Fruit fly (Drosophila melanogaster): ENCODE results near the gene Nulp1.
A peak's percentile ranks its signal among the peaks of the same experiment; 100 is the strongest.

The Nulp1 gene

DNA sequence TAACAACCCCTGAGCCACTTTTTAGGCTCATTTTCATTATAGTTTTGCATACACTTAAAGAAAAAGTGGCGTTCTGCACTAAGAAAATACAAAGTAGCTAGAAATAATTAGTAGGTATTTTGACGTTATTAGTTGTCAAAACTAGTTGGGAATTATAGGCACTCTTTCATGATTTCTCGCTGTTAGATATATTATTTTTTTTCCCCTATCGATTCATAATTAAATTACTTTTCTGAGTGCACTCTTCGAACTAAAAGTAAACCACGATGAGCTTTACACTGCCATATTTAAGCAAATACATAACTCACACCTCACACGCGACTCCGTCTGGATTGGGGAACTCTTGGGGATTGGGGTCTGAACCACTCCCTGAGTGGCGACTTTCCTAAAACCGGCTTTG is 37.4 kb upstream of the Nulp1 start (continued):
- no peak for TF ChIP-seq Sox15 (GFP tag; optimal IDR thresholded peaks at IDR 0.05)
- TF ChIP-seq CG11762 (GFP tag; optimal IDR thresholded peaks at IDR 0.05; ENCODE audit: insufficient read depth), result peak; percentile 60
- peak in 1 of 2 experiments; percentile 69 for TF ChIP-seq salr (GFP tag; optimal IDR thresholded peaks at IDR 0.05)
- TF ChIP-seq lz (GFP tag; optimal IDR thresholded peaks at IDR 0.05), result peak; percentile 44
- TF ChIP-seq Hr39 (GFP tag; optimal IDR thresholded peaks at IDR 0.05), result peak; percentile 23
- TF ChIP-seq acj6 (GFP tag; optimal IDR thresholded peaks at IDR 0.05), result peak; percentile 47
- peak; percentile 89 for TF ChIP-seq CG6276 (GFP tag; optimal IDR thresholded peaks at IDR 0.05)
- TF ChIP-seq Eip78C (GFP tag), result peak; percentile 91

DNA sequence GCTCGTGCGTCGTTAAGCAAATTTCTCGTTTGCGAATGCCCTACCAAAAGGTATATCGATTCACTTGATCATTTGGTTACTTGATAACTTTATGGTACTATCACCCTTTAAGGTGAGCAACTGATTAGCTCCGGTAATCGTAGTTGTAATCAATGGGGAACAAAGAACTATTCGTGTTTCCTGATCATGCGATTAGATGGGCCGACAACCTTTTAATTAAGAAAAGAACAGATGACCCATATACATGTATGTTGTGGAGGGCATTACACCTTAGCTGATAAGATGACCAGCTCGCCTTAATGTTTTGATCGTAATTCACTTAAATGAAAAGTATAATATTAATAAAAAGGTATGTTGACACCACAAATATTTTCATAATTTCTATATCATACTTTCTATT is 36.8 kb upstream of the Nulp1 start:
- TF ChIP-seq eg (GFP tag; IDR thresholded peaks at IDR 0.05) (peak; percentile 13; the same call in 1 of the 3 replicates), esn (GFP tag; optimal IDR thresholded peaks at IDR 0.05) (peak; percentile 7), CG11902 (GFP tag; optimal IDR thresholded peaks at IDR 0.05) (no peak), CG9139 (GFP tag; optimal IDR thresholded peaks at IDR 0.05) (no peak), CG4318 (GFP tag; optimal IDR thresholded peaks at IDR 0.05) (peak; percentile 20), Hr4 (GFP tag; optimal IDR thresholded peaks at IDR 0.05) (peak; percentile 17), CG32006 (GFP tag; optimal IDR thresholded peaks at IDR 0.05) (peak; percentile 54), Eip78C (GFP tag) (peak; percentile 12)

DNA sequence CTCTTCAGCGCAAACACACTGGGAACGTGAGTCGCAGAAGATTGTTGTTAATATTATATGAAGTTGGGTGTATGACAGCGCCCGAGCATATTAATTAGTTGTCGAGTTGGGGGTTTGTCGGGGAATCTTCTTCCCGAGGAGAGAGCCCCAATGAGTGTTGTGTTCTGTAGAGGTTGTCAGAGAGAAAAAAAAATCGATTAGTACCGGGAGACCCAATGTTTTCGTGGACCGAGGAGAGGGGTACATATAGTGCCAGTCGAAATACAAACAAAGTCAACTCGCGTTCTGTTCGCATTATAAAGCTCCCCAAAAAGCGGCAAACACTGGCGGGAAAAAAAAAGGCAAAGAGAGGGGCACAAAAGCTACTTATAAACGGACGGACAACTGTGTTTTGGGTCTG is 36.3 kb upstream of the Nulp1 start:
- TF ChIP-seq fkh (GFP tag; optimal IDR thresholded peaks at IDR 0.05) (peak; percentile 58), CG7368 (GFP tag; optimal IDR thresholded peaks at IDR 0.05) (no peak), svp (GFP tag) (peak; percentile 33)

DNA sequence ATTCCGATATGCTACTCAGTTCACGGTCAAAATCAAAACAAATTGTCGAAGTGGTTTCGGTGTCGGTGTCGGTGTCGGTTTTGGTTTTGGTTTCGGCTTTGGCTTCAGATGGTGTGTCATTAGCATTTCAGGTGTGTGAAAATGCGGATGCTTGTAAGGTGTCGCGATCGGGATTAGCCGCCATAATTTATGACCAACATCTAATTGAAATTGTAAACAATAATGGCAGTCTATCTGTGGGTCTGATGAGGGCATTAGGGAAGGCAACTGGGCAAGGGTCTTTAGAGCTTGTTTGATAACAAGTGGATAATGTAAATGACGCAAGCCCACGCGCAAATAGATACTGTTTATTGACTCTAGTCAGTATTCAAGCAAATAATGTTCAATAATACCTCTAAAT is 35.2 kb upstream of the Nulp1 start:
- TF ChIP-seq fkh (GFP tag; optimal IDR thresholded peaks at IDR 0.05) (peak; percentile 65), Blimp-1 (GFP tag; optimal IDR thresholded peaks at IDR 0.05) (no peak)

DNA sequence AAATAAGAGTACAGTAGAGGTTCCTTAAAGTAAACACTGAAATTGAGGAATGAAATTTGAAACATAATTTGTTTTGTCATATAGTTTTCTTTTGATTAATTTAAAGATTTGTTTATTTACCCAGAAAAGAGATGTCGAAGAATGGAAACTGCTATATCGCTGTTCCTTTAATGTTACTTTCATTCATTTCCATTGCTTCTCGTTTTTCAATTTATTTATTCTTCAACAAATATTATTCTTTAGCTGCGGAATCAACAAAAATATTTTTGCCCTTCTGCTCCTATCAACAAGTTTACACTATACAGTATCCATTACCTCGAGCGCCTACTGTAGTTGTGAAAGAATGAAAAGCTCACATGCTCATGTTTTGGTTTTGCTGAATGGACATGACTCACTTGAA is 34.0 kb upstream of the Nulp1 start:
- peak; percentile 1 for TF ChIP-seq CG11902 (GFP tag; optimal IDR thresholded peaks at IDR 0.05)
- peak; percentile 10 for TF ChIP-seq CG7368 (GFP tag; optimal IDR thresholded peaks at IDR 0.05)
- no peak for TF ChIP-seq Ets21C (GFP tag; optimal IDR thresholded peaks at IDR 0.05)
- no peak for TF ChIP-seq Met (GFP tag; optimal IDR thresholded peaks at IDR 0.05)
- TF ChIP-seq fd59A (GFP tag; optimal IDR thresholded peaks at IDR 0.05), result no peak
- peak; percentile 8 for TF ChIP-seq Hr39 (GFP tag; optimal IDR thresholded peaks at IDR 0.05)
- no peak for TF ChIP-seq CG1621 (tag; optimal IDR thresholded peaks at IDR 0.05)
- TF ChIP-seq fkh (GFP tag; optimal IDR thresholded peaks at IDR 0.05), result no peak
- TF ChIP-seq CG10631 (GFP tag; optimal IDR thresholded peaks at IDR 0.05), result peak; percentile 17
- TF ChIP-seq Sox14 (GFP tag; optimal IDR thresholded peaks at IDR 0.05), result no peak
- peak; percentile 29 for TF ChIP-seq CG3032 (tag; optimal IDR thresholded peaks at IDR 0.05)
- TF ChIP-seq spab (GFP tag; optimal IDR thresholded peaks at IDR 0.05), result peak; percentile 0
- peak; percentile 61 for TF ChIP-seq Eip75B (GFP tag; optimal IDR thresholded peaks at IDR 0.05)
- TF ChIP-seq CG11294 (GFP tag; IDR thresholded peaks at IDR 0.05), result no peak
- no peak for TF ChIP-seq Sox102F (GFP tag; optimal IDR thresholded peaks at IDR 0.05)
- peak; percentile 38 for TF ChIP-seq topi (GFP tag; optimal IDR thresholded peaks at IDR 0.05)
- no peak for TF ChIP-seq salr (GFP tag; optimal IDR thresholded peaks at IDR 0.05)
- TF ChIP-seq esn (GFP tag; optimal IDR thresholded peaks at IDR 0.05), result peak; percentile 39
- TF ChIP-seq CG16779 (tag; optimal IDR thresholded peaks at IDR 0.05), result no peak
- TF ChIP-seq CG6808 (GFP tag; optimal IDR thresholded peaks at IDR 0.05), result peak; percentile 28
- no peak for TF ChIP-seq Blimp-1 (GFP tag; optimal IDR thresholded peaks at IDR 0.05)
- no peak; the same call in 2 of the 3 replicates for TF ChIP-seq CG8119 (GFP tag; IDR thresholded peaks at IDR 0.05)
- TF ChIP-seq Lpt (GFP tag; optimal IDR thresholded peaks at IDR 0.05), result no peak
- peak; percentile 46 for TF ChIP-seq CG3919 (GFP tag; optimal IDR thresholded peaks at IDR 0.05)
- peak; percentile 12 for TF ChIP-seq cyc (GFP tag; optimal IDR thresholded peaks at IDR 0.05)
- no peak for TF ChIP-seq Gug (GFP tag; IDR thresholded peaks at IDR 0.05)
- TF ChIP-seq CG11762 (GFP tag; optimal IDR thresholded peaks at IDR 0.05; ENCODE audit: insufficient read depth), result peak; percentile 21
- TF ChIP-seq Sox15 (GFP tag; optimal IDR thresholded peaks at IDR 0.05), result no peak
- no peak for TF ChIP-seq pdm3 (GFP tag; optimal IDR thresholded peaks at IDR 0.05)
- peak; percentile 28 for TF ChIP-seq CG6792 (GFP tag; optimal IDR thresholded peaks at IDR 0.05)
- TF ChIP-seq fd85E (GFP tag; optimal IDR thresholded peaks at IDR 0.05), result no peak
- TF ChIP-seq CG6276 (GFP tag; optimal IDR thresholded peaks at IDR 0.05), result peak; percentile 5
- TF ChIP-seq net (GFP tag; optimal IDR thresholded peaks at IDR 0.05), result no peak
- TF ChIP-seq vri (GFP tag; optimal IDR thresholded peaks at IDR 0.05), result no peak
